Worm (Caenorhabditis elegans): ENCODE measurements around the gene mdt-15.

Gene mdt-15

ce11 chrIII:5839598-5839997, 6.0 kb upstream of the mdt-15 start (continued):
- no peak for TF ChIP-seq lin-26 (GFP tag; IDR thresholded peaks at IDR 0.05)

- no peak for TF ChIP-seq Y56A3A.18 (GFP tag; IDR thresholded peaks at IDR 0.05)
- peak; percentile 11; the same call in 1 of the 2 replicates for TF ChIP-seq dox-1 (GFP tag; IDR thresholded peaks at IDR 0.05)
- TF ChIP-seq cebp-2 (GFP tag; IDR thresholded peaks at IDR 0.05) = no peak
- no peak for TF ChIP-seq ztf-28 (GFP tag; IDR thresholded peaks at IDR 0.05)
- TF ChIP-seq efl-1 (GFP tag; optimal IDR thresholded peaks at IDR 0.05) = no peak
- TF ChIP-seq nhr-80 (tag; optimal IDR thresholded peaks at IDR 0.05) = peak; percentile 61
- no peak for TF ChIP-seq tbp1 (GFP tag; optimal IDR thresholded peaks at IDR 0.05)
- TF ChIP-seq chd-7 (tag; optimal IDR thresholded peaks at IDR 0.05) = no peak
- peak; percentile 32; the same call in 1 of the 2 replicates for TF ChIP-seq nfyb-1 (GFP tag; IDR thresholded peaks at IDR 0.05)
- TF ChIP-seq nfya-1 (tag; optimal IDR thresholded peaks at IDR 0.05; ENCODE audit: borderline replicate concordance, insufficient read depth) = no peak
- no peak for TF ChIP-seq unc-62 (GFP tag; optimal IDR thresholded peaks at IDR 0.05)
- peak in 1 of 2 experiments; percentile 31 for TF ChIP-seq let-607 (tag; optimal IDR thresholded peaks at IDR 0.05)
- TF ChIP-seq lsl-1 (GFP tag; optimal IDR thresholded peaks at IDR 0.05) = no peak
- peak; percentile 3 for TF ChIP-seq attf-5 (GFP tag; optimal IDR thresholded peaks at IDR 0.05)
- TF ChIP-seq dpff-1 (tag; optimal IDR thresholded peaks at IDR 0.05) = no peak
- TF ChIP-seq ztf-26 (tag; optimal IDR thresholded peaks at IDR 0.05) = no peak
- no peak; the same call in 1 of the 2 replicates for TF ChIP-seq cebp-1 (GFP tag; IDR thresholded peaks at IDR 0.05)
- TF ChIP-seq cebp-1 (tag; optimal IDR thresholded peaks at IDR 0.05) = peak; percentile 57
- no peak for TF ChIP-seq lin-40 (tag; optimal IDR thresholded peaks at IDR 0.05)
- TF ChIP-seq akir-1 (GFP tag; optimal IDR thresholded peaks at IDR 0.05) = no peak
- no peak for TF ChIP-seq madf-8 (GFP tag; conservative IDR thresholded peaks at IDR 0.05)
- TF ChIP-seq F37B4.10 (GFP tag; IDR thresholded peaks at IDR 0.05) = no peak
- TF ChIP-seq mes-4 (tag; optimal IDR thresholded peaks at IDR 0.05) = no peak
- TF ChIP-seq ztf-25 (GFP tag; IDR thresholded peaks at IDR 0.05) = no peak
- no peak for TF ChIP-seq ekl-4 (GFP tag; IDR thresholded peaks at IDR 0.05)
- TF ChIP-seq madf-6 (GFP tag; IDR thresholded peaks at IDR 0.05) = no peak
These were observed 5.6 kb upstream of the mdt-15 start for ce11 chrIII:5839147-5839546.

ce11 chrIII:5838159-5839046, 4.9 kb upstream of the mdt-15 start:
- TF ChIP-seq ceh-79 (tag; optimal IDR thresholded peaks at IDR 0.05) (no peak), aptf-2 (GFP tag; conservative IDR thresholded peaks at IDR 0.05) (no peak), nhr-120 (GFP tag; IDR thresholded peaks at IDR 0.05) (no peak), pha-4 (tag; optimal IDR thresholded peaks at IDR 0.05) (peak; percentile 66), lin-40 (tag; optimal IDR thresholded peaks at IDR 0.05) (peak; percentile 34), ceh-40 (GFP tag; IDR thresholded peaks at IDR 0.05) (no peak), F52B5.7 (tag; optimal IDR thresholded peaks at IDR 0.05) (no peak), hsf-1 (GFP tag; IDR thresholded peaks at IDR 0.05) (no peak), egl-44 (GFP tag; IDR thresholded peaks at IDR 0.05) (0 out of 2 replicates have a peak, but pooled peaks have one; percentile 17), let-607 (tag; optimal IDR thresholded peaks at IDR 0.05) (peak in 1 of 2 experiments; percentile 64), nhr-80 (tag; optimal IDR thresholded peaks at IDR 0.05) (peak; percentile 97), ama-1 (optimal IDR thresholded peaks at IDR 0.05) (peak; percentile 77), ama-1 (GFP tag; optimal IDR thresholded peaks at IDR 0.05) (no peak), madf-6 (GFP tag; IDR thresholded peaks at IDR 0.05) (no peak), egrh-3 (GFP tag; IDR thresholded peaks at IDR 0.05) (no peak), lin-54 (GFP tag; optimal IDR thresholded peaks at IDR 0.05) (peak; percentile 9), nhr-27 (tag; optimal IDR thresholded peaks at IDR 0.05) (no peak), aptf-3 (GFP tag; IDR thresholded peaks at IDR 0.05) (no peak), snpc-3.4 (tag; optimal IDR thresholded peaks at IDR 0.05) (no peak), K11D2.4 (GFP tag; IDR thresholded peaks at IDR 0.05) (no peak), ets-4 (GFP tag; optimal IDR thresholded peaks at IDR 0.05) (peak; percentile 58), T07F8.4 (tag; optimal IDR thresholded peaks at IDR 0.05) (no peak), cebp-1 (GFP tag; IDR thresholded peaks at IDR 0.05) (no peak), cebp-1 (tag; optimal IDR thresholded peaks at IDR 0.05) (peak; percentile 53), madf-10 (tag; optimal IDR thresholded peaks at IDR 0.05) (peak; percentile 41)

Data from whole organism, young adult.